Worm (Caenorhabditis elegans) whole organism, L4 larva: ENCODE measurements around the gene arl-3.

ENCODE experiments used
- D1046.2 ChIP-seq: fragments of 200-800 bp; sonication (Bioruptor generic); IDR thresholded peaks from 2 replicates; pipeline ENCODE4 v1.3.6; 2022; ENCODE audit warnings: missing genetic modification characterization, missing compliant biosample characterization
- F26F4.8 ChIP-seq: fragments of 200-800 bp; sonication (Bioruptor generic); conservative IDR thresholded peaks from 2 replicates; pipeline ENCODE4 v1.3.6; 2022; ENCODE audit warnings: missing genetic modification characterization, missing compliant biosample characterization
- R02D3.7 ChIP-seq: fragments of 150-350 bp; sonication (generic microtip); optimal IDR thresholded peaks from 3 replicates; lab custom pipeline; 2014; ENCODE audit warnings: missing biosample characterization, missing genetic modification characterization
- attf-4 ChIP-seq: sonication (generic microtip); optimal IDR thresholded peaks from 3 replicates; lab custom pipeline; 2017; ENCODE audit warnings: missing biosample characterization, missing genetic modification characterization
- ceh-20 ChIP-seq: fragments of 200-800 bp; sonication (Bioruptor generic); IDR thresholded peaks from 2 replicates; pipeline ENCODE4 v1.3.6; 2022; ENCODE audit warnings: missing genetic modification reagents, missing genetic modification characterization, missing compliant biosample characterization
- ceh-28 ChIP-seq: fragments of 150-350 bp; optimal IDR thresholded peaks from 2 replicates; lab custom pipeline; 2014; ENCODE audit warnings: missing biosample characterization, missing genetic modification reagents, missing genetic modification characterization
- egl-43 ChIP-seq: fragments of 200-800 bp; sonication (Bioruptor generic); IDR thresholded peaks from 2 replicates; pipeline ENCODE4 v1.3.6; 2022; ENCODE audit warnings: missing genetic modification reagents, missing genetic modification characterization, missing compliant biosample characterization
- hif-1 ChIP-seq, 2 experiments: sonication (generic microtip); optimal IDR thresholded peaks; 2 replicates each; lab custom pipeline; 2016 to 2017; ENCODE audit warnings: missing compliant biosample characterization in 2 of 2, missing genetic modification characterization in 2 of 2, missing genetic modification reagents in 2 of 2, missing genotype in 2 of 2, mild to moderate bottlenecking in 1 of 2
- hlh-11 ChIP-seq: fragments of 200-800 bp; sonication (Bioruptor generic); optimal IDR thresholded peaks from 2 replicates; lab custom pipeline; 2018; ENCODE audit warnings: mild to moderate bottlenecking, missing genetic modification characterization, missing compliant biosample characterization
- lin-1 ChIP-seq: fragments of 200-800 bp; sonication (Bioruptor generic); IDR thresholded peaks from 2 replicates; pipeline ENCODE4 v1.3.6; 2022; ENCODE audit warnings: missing genetic modification reagents, missing genetic modification characterization, missing compliant biosample characterization
- lin-13 ChIP-seq: fragments of 150-350 bp; optimal IDR thresholded peaks from 2 replicates; lab custom pipeline; 2014; ENCODE audit warnings: missing biosample characterization, missing genetic modification reagents, missing genetic modification characterization
- mdl-1 ChIP-seq, 2 experiments: fragments of 150-350 bp in 1 of 2; sonication (generic microtip) in 1 of 2; optimal IDR thresholded peaks; 2 replicates each; lab custom pipeline; 2014 to 2017; ENCODE audit warnings: missing biosample characterization in 2 of 2, missing genetic modification characterization in 2 of 2
- mep-1 ChIP-seq: fragments of 150-350 bp; sonication (generic microtip); optimal IDR thresholded peaks from 3 replicates; lab custom pipeline; 2014; ENCODE audit warnings: missing biosample characterization, missing genetic modification characterization
- mes-2 ChIP-seq: sonication (generic microtip); optimal IDR thresholded peaks from 2 replicates; lab custom pipeline; 2016; ENCODE audit warnings: missing genotype, mild to moderate bottlenecking, missing genetic modification characterization, missing compliant biosample characterization; ENCODE audit not compliant: poor library complexity, severe bottlenecking
- nhr-48 ChIP-seq: sonication (generic microtip); optimal IDR thresholded peaks from 2 replicates; lab custom pipeline; 2016; ENCODE audit warnings: mild to moderate bottlenecking, missing genetic modification characterization, missing compliant biosample characterization
- nhr-6 ChIP-seq: fragments of 150-350 bp; optimal IDR thresholded peaks from 2 replicates; lab custom pipeline; 2014; ENCODE audit warnings: missing biosample characterization, missing genetic modification characterization
- nhr-77 ChIP-seq: fragments of 150-350 bp; optimal IDR thresholded peaks from 2 replicates; lab custom pipeline; 2014; ENCODE audit warnings: missing biosample characterization, missing genetic modification characterization
- saeg-2 ChIP-seq: fragments of 200-800 bp; sonication (Bioruptor generic); IDR thresholded peaks from 2 replicates; pipeline ENCODE4 v1.3.6; 2022; ENCODE audit warnings: missing genetic modification reagents, missing genetic modification characterization, missing compliant biosample characterization
- sdz-12 ChIP-seq: fragments of 200-800 bp; sonication (Bioruptor generic); optimal IDR thresholded peaks from 2 replicates; lab custom pipeline; 2018; ENCODE audit warnings: mild to moderate bottlenecking, missing genetic modification characterization, missing compliant biosample characterization
- snpc-1.2 ChIP-seq: fragments of 200-800 bp; sonication (Bioruptor generic); IDR thresholded peaks from 2 replicates; pipeline ENCODE4 v1.3.6; 2022; ENCODE audit warnings: missing genetic modification reagents, missing genetic modification characterization, missing compliant biosample characterization
- tra-1 ChIP-seq: fragments of 200-800 bp; sonication (Bioruptor generic); IDR thresholded peaks from 2 replicates; pipeline ENCODE4 v1.3.6; 2022; ENCODE audit warnings: missing genetic modification reagents, missing genetic modification characterization, missing compliant biosample characterization
- unc-62 ChIP-seq, 3 experiments: fragments of 150-350 bp in 1 of 3; sonication (generic microtip); optimal IDR thresholded peaks in 2 of 3; peaks in 1 of 3; 1 replicate in 1 of 3; 2 replicates in 2 of 3; lab custom pipeline; 2014 to 2017; ENCODE audit warnings: missing biosample characterization in 3 of 3, missing genetic modification characterization in 3 of 3, missing genetic modification reagents in 3 of 3, missing genotype in 1 of 3
- ztf-11 ChIP-seq: fragments of 150-350 bp; optimal IDR thresholded peaks from 2 replicates; lab custom pipeline; 2014; ENCODE audit warnings: missing biosample characterization, missing genetic modification characterization
- ztf-7 ChIP-seq: fragments of 150-350 bp; optimal IDR thresholded peaks from 2 replicates; lab custom pipeline; 2014; ENCODE audit warnings: missing biosample characterization, missing genetic modification characterization

Gene arl-3

DNA sequence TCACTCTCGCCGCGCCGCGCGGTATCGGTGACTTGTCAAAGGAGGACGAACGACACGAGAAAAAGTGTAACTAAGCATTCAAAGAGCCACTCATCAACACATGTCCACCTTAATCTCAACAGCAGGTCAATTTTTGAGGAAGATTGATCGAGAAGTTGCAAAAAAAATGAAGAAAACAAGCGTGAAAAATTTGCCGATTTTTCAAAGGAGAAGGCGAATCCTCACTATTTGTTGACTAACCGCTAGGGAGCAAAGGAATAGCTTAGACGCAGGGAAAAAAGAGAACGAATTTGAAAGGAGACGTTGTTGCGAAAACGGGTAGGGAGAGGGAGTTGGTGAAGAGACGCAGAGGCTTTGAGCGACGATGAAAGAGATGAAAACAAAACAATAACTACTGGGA, 39.0 kb downstream of the arl-3 start (continued):
- no peak for TF ChIP-seq saeg-2 (GFP tag; lab: Robert Waterston, UW)
- TF ChIP-seq hif-1 (tag; optimal IDR thresholded peaks at IDR 0.05; lab: Kevin White, UChicago): no peak
- TF ChIP-seq R02D3.7 (tag; lab: Kevin White, UChicago): no peak
- 0 out of 2 replicates have a peak, but pooled peaks have one; percentile 25 for TF ChIP-seq tra-1
- TF ChIP-seq ztf-7 (tag; lab: Kevin White, UChicago): no peak
- no peak for TF ChIP-seq ceh-28 (tag; lab: Kevin White, UChicago)
- TF ChIP-seq nhr-77 (tag; lab: Kevin White, UChicago): no peak
- TF ChIP-seq hlh-11 (tag; lab: Kevin White, UChicago): peak; percentile 69
- peak; percentile 24 for TF ChIP-seq mep-1
- no peak for TF ChIP-seq sdz-12
- TF ChIP-seq F26F4.8 (GFP tag; lab: Robert Waterston, UW): no peak
- TF ChIP-seq nhr-48 (tag; lab: Kevin White, UChicago): no peak
- peak; percentile 43 for TF ChIP-seq mes-2 (tag; lab: Kevin White, UChicago)
- TF ChIP-seq snpc-1.2: no peak
- no peak for TF ChIP-seq egl-43 (GFP tag; lab: Robert Waterston, UW)
- TF ChIP-seq lin-13: no peak
- no peak for TF ChIP-seq D1046.2 (GFP tag; lab: Robert Waterston, UW)
- no peak for TF ChIP-seq lin-1 (GFP tag; lab: Robert Waterston, UW)
- TF ChIP-seq ztf-11 (tag; lab: Kevin White, UChicago): no peak
- TF ChIP-seq ceh-20 (GFP tag; lab: Robert Waterston, UW): peak; percentile 78

ce11 chrII:14647550-14647949, 41.3 kb downstream of the arl-3 start:
- TF ChIP-seq attf-4: no peak
- no peak for TF ChIP-seq nhr-6 (tag; lab: Kevin White, UChicago)
- no peak for TF ChIP-seq mep-1
- TF ChIP-seq mdl-1 (tag; optimal IDR thresholded peaks at IDR 0.05; lab: Kevin White, UChicago): no peak
- peak in 1 of 2 experiments; percentile 58 for TF ChIP-seq unc-62 (GFP tag; optimal IDR thresholded peaks at IDR 0.05 in 1 of 2; lab: Kevin White, UChicago)
- TF ChIP-seq unc-62 (tag; optimal IDR thresholded peaks at IDR 0.05; lab: Kevin White, UChicago): no peak
